Fruit fly (Drosophila melanogaster) whole organism, prepupa: Measurements from ENCODE around the gene CG43896.

ENCODE experiments used
- Blimp-1 ChIP-seq: fragments of 200-800 bp; sonication (Bioruptor generic); optimal IDR thresholded peaks from 3 replicates; lab custom pipeline; 2017; ENCODE audit warnings: missing biosample characterization, missing genetic modification characterization, mild to moderate bottlenecking, moderate library complexity, missing genetic modification reagents
- CG10631 ChIP-seq: fragments of 200-800 bp; sonication (Bioruptor generic); optimal IDR thresholded peaks from 2 replicates; lab custom pipeline; 2016; ENCODE audit warnings: missing biosample characterization, missing genetic modification characterization
- CG10669 ChIP-seq: fragments of 200-800 bp; sonication (Bioruptor generic); optimal IDR thresholded peaks from 3 replicates; lab custom pipeline; 2018; ENCODE audit warnings: missing biosample characterization, mild to moderate bottlenecking, missing genetic modification characterization, moderate library complexity
- CG11294 ChIP-seq: fragments of 200-800 bp; sonication (Bioruptor generic); IDR thresholded peaks from 2 replicates; pipeline ENCODE4 v1.3.6; 2022; ENCODE audit warnings: missing biosample characterization, missing genetic modification characterization
- CG11762 ChIP-seq: fragments of 200-800 bp; sonication (Bioruptor generic); optimal IDR thresholded peaks from 3 replicates; lab custom pipeline; 2016; ENCODE audit warnings: missing biosample characterization, missing genetic modification characterization; ENCODE audit not compliant: insufficient read depth
- CG11902 ChIP-seq: fragments of 200-800 bp; sonication (Bioruptor generic); optimal IDR thresholded peaks from 3 replicates; lab custom pipeline; 2016; ENCODE audit warnings: missing biosample characterization, missing genetic modification characterization
- CG15336 ChIP-seq: fragments of 200-800 bp; sonication (Bioruptor generic); IDR thresholded peaks from 2 replicates; pipeline ENCODE4 v1.3.6; 2022; ENCODE audit warnings: missing biosample characterization, missing genetic modification characterization
- CG1621 ChIP-seq: fragments of 200-800 bp; sonication (Bioruptor generic); optimal IDR thresholded peaks from 3 replicates; lab custom pipeline; 2018; ENCODE audit warnings: missing biosample characterization, mild to moderate bottlenecking, missing genetic modification characterization
- CG3032 ChIP-seq: fragments of 200-800 bp; optimal IDR thresholded peaks from 2 replicates; lab custom pipeline; 2019; ENCODE audit warnings: missing biosample characterization, mild to moderate bottlenecking, missing genetic modification characterization, moderate library complexity
- CG31627 ChIP-seq: fragments of 200-800 bp; sonication (Bioruptor generic); optimal IDR thresholded peaks from 3 replicates; lab custom pipeline; 2016; ENCODE audit warnings: missing biosample characterization, missing genetic modification characterization
- CG32006 ChIP-seq: fragments of 200-800 bp; sonication (Bioruptor generic); optimal IDR thresholded peaks from 3 replicates; lab custom pipeline; 2017; ENCODE audit warnings: missing biosample characterization, mild to moderate bottlenecking, missing genetic modification characterization
- CG34406 ChIP-seq: fragments of 200-800 bp; sonication (Bioruptor generic); optimal IDR thresholded peaks from 3 replicates; lab custom pipeline; 2016; ENCODE audit warnings: missing biosample characterization, missing genetic modification characterization
- CG3919 ChIP-seq: fragments of 200-800 bp; sonication (Bioruptor generic); optimal IDR thresholded peaks from 3 replicates; lab custom pipeline; 2016; ENCODE audit warnings: missing biosample characterization, missing genetic modification characterization
- CG4318 ChIP-seq: fragments of 200-800 bp; sonication (Bioruptor generic); optimal IDR thresholded peaks from 3 replicates; lab custom pipeline; 2017; ENCODE audit warnings: missing biosample characterization, mild to moderate bottlenecking, missing genetic modification characterization
- CG6163 ChIP-seq: fragments of 200-800 bp; sonication (Bioruptor generic); IDR thresholded peaks from 3 replicates; pipeline ENCODE4 v1.3.6; 2022; ENCODE audit warnings: missing biosample characterization, missing genetic modification characterization
- CG6276 ChIP-seq: fragments of 200-800 bp; sonication (Bioruptor generic); optimal IDR thresholded peaks from 2 replicates; lab custom pipeline; 2017; ENCODE audit warnings: missing biosample characterization, mild to moderate bottlenecking, missing genetic modification characterization
- CG6792 ChIP-seq: fragments of 200-800 bp; sonication (Bioruptor generic); optimal IDR thresholded peaks from 3 replicates; lab custom pipeline; 2016; ENCODE audit warnings: missing biosample characterization, missing genetic modification characterization
- CG6808 ChIP-seq: fragments of 200-800 bp; sonication (Bioruptor generic); optimal IDR thresholded peaks from 3 replicates; lab custom pipeline; 2017; ENCODE audit warnings: missing biosample characterization, missing genetic modification characterization, mild to moderate bottlenecking, moderate library complexity, missing genetic modification reagents
- CG6854 ChIP-seq: fragments of 200-800 bp; sonication (Bioruptor generic); optimal IDR thresholded peaks from 2 replicates; lab custom pipeline; 2017; ENCODE audit warnings: missing biosample characterization, mild to moderate bottlenecking, missing genetic modification characterization
- CG7368 ChIP-seq: fragments of 200-800 bp; sonication (Bioruptor generic); optimal IDR thresholded peaks from 3 replicates; lab custom pipeline; 2016; ENCODE audit warnings: missing biosample characterization, missing genetic modification characterization
- CG8119 ChIP-seq: fragments of 200-800 bp; sonication (Bioruptor generic); IDR thresholded peaks from 3 replicates; pipeline ENCODE4 v1.3.6; 2022; ENCODE audit warnings: missing biosample characterization, missing genetic modification characterization
- CG8319 ChIP-seq: fragments of 200-800 bp; sonication (Bioruptor generic); optimal IDR thresholded peaks from 3 replicates; lab custom pipeline; 2016; ENCODE audit warnings: missing biosample characterization, missing genetic modification characterization
- CG8632 ChIP-seq: fragments of 200-800 bp; sonication (Bioruptor generic); optimal IDR thresholded peaks from 3 replicates; lab custom pipeline; 2016; ENCODE audit warnings: missing biosample characterization, missing genetic modification characterization
- CG9139 ChIP-seq: fragments of 200-800 bp; sonication (Bioruptor generic); optimal IDR thresholded peaks from 3 replicates; lab custom pipeline; 2017; ENCODE audit warnings: missing biosample characterization, mild to moderate bottlenecking, missing genetic modification characterization
- Eip75B ChIP-seq: fragments of 200-800 bp; sonication (Bioruptor generic); optimal IDR thresholded peaks from 3 replicates; lab custom pipeline; 2016; ENCODE audit warnings: missing biosample characterization, missing genetic modification characterization
- Eip78C ChIP-seq: fragments of 200-800 bp; sonication (Bioruptor generic); peaks from one replicate; lab custom pipeline; 2016; ENCODE audit warnings: missing biosample characterization, missing genetic modification characterization
- Eip93F ChIP-seq: fragments of 200-800 bp; sonication (Bioruptor generic); optimal IDR thresholded peaks from 2 replicates; lab custom pipeline; 2016; ENCODE audit warnings: missing biosample characterization, mild to moderate bottlenecking, missing genetic modification characterization
- Ets21C ChIP-seq: fragments of 200-800 bp; sonication (Bioruptor generic); optimal IDR thresholded peaks from 3 replicates; lab custom pipeline; 2016; ENCODE audit warnings: missing biosample characterization, missing genetic modification characterization
- Ets96B ChIP-seq: fragments of 200-800 bp; optimal IDR thresholded peaks from 2 replicates; lab custom pipeline; 2019; ENCODE audit warnings: missing biosample characterization, mild to moderate bottlenecking, missing genetic modification characterization, moderate library complexity
- Gug ChIP-seq: fragments of 200-800 bp; sonication (Bioruptor generic); IDR thresholded peaks from 2 replicates; pipeline ENCODE4 v1.3.6; 2022; ENCODE audit warnings: missing biosample characterization, missing genetic modification characterization
- Hr38 ChIP-seq: sonication (Bioruptor generic); optimal IDR thresholded peaks from 2 replicates; lab custom pipeline; 2016; ENCODE audit warnings: missing biosample characterization, missing genetic modification characterization
- Hr39 ChIP-seq: fragments of 200-800 bp; sonication (Bioruptor generic); optimal IDR thresholded peaks from 2 replicates; lab custom pipeline; 2016; ENCODE audit warnings: missing biosample characterization, missing genetic modification characterization
- Hr4 ChIP-seq: fragments of 200-800 bp; sonication (Bioruptor generic); optimal IDR thresholded peaks from 3 replicates; lab custom pipeline; 2016; ENCODE audit warnings: missing biosample characterization, missing genetic modification characterization
- Lpt ChIP-seq: fragments of 200-800 bp; sonication (Bioruptor generic); optimal IDR thresholded peaks from 3 replicates; lab custom pipeline; 2016; ENCODE audit warnings: missing biosample characterization, missing genetic modification characterization
- Met ChIP-seq: fragments of 200-800 bp; sonication (Bioruptor generic); optimal IDR thresholded peaks from 3 replicates; lab custom pipeline; 2016; ENCODE audit warnings: missing biosample characterization, missing genetic modification characterization
- OdsH ChIP-seq: fragments of 200-800 bp; sonication (Bioruptor generic); optimal IDR thresholded peaks from 3 replicates; lab custom pipeline; 2016; ENCODE audit warnings: missing biosample characterization, missing genetic modification characterization
- Smox ChIP-seq: fragments of 200-800 bp; sonication (Bioruptor generic); optimal IDR thresholded peaks from 3 replicates; lab custom pipeline; 2016; ENCODE audit warnings: missing biosample characterization, missing genetic modification characterization
- Sox102F ChIP-seq: fragments of 200-800 bp; sonication (Bioruptor generic); optimal IDR thresholded peaks from 2 replicates; lab custom pipeline; 2016; ENCODE audit warnings: missing biosample characterization, mild to moderate bottlenecking, missing genetic modification characterization
- Sox14 ChIP-seq: fragments of 200-800 bp; sonication (Bioruptor generic); optimal IDR thresholded peaks from 3 replicates; lab custom pipeline; 2016; ENCODE audit warnings: missing biosample characterization, missing genetic modification characterization
- achi ChIP-seq: fragments of 200-800 bp; sonication (Bioruptor generic); optimal IDR thresholded peaks from 3 replicates; lab custom pipeline; 2016; ENCODE audit warnings: missing biosample characterization, missing genetic modification characterization
- cyc ChIP-seq: fragments of 200-800 bp; sonication (Bioruptor generic); optimal IDR thresholded peaks from 3 replicates; lab custom pipeline; 2016; ENCODE audit warnings: missing biosample characterization, missing genetic modification characterization
- dac ChIP-seq: fragments of 200-800 bp; sonication (Bioruptor generic); optimal IDR thresholded peaks from 2 replicates; lab custom pipeline; 2017; ENCODE audit warnings: missing biosample characterization, mild to moderate bottlenecking, missing genetic modification characterization
- dsx ChIP-seq: fragments of 200-800 bp; optimal IDR thresholded peaks from 3 replicates; lab custom pipeline; 2019; ENCODE audit warnings: missing biosample characterization, mild to moderate bottlenecking, missing genetic modification characterization, moderate library complexity; ENCODE audit not compliant: poor library complexity, severe bottlenecking
- esn ChIP-seq: fragments of 200-800 bp; sonication (Bioruptor generic); optimal IDR thresholded peaks from 2 replicates; lab custom pipeline; 2016; ENCODE audit warnings: missing biosample characterization, mild to moderate bottlenecking, missing genetic modification characterization, moderate library complexity
- fd85E ChIP-seq: fragments of 200-800 bp; sonication (Bioruptor generic); optimal IDR thresholded peaks from 3 replicates; lab custom pipeline; 2016; ENCODE audit warnings: missing biosample characterization, missing genetic modification characterization
- fkh ChIP-seq: fragments of 200-800 bp; sonication (Bioruptor generic); optimal IDR thresholded peaks from 3 replicates; lab custom pipeline; 2017; ENCODE audit warnings: missing biosample characterization, mild to moderate bottlenecking, missing genetic modification characterization, moderate library complexity
- net ChIP-seq: fragments of 200-800 bp; sonication (Bioruptor generic); optimal IDR thresholded peaks from 3 replicates; lab custom pipeline; 2016; ENCODE audit warnings: missing biosample characterization, missing genetic modification characterization
- pdm3 ChIP-seq: fragments of 200-800 bp; sonication (Bioruptor generic); optimal IDR thresholded peaks from 3 replicates; lab custom pipeline; 2016; ENCODE audit warnings: missing biosample characterization, missing genetic modification characterization
- spab ChIP-seq: fragments of 200-800 bp; sonication (Bioruptor generic); optimal IDR thresholded peaks from 2 replicates; lab custom pipeline; 2017; ENCODE audit warnings: missing biosample characterization, mild to moderate bottlenecking, missing genetic modification characterization, missing genetic modification reagents
- ss ChIP-seq, 2 experiments: fragments of 200-800 bp; sonication (Bioruptor generic); optimal IDR thresholded peaks; 2 replicates in 1 of 2; 3 replicates in 1 of 2; lab custom pipeline; 2017 to 2018; ENCODE audit warnings: mild to moderate bottlenecking in 2 of 2, missing biosample characterization in 2 of 2, missing genetic modification characterization in 2 of 2, moderate library complexity in 1 of 2
- topi ChIP-seq: fragments of 200-800 bp; sonication (Bioruptor generic); optimal IDR thresholded peaks from 3 replicates; lab custom pipeline; 2016; ENCODE audit warnings: missing biosample characterization, missing genetic modification characterization
- vri ChIP-seq: fragments of 200-800 bp; sonication (Bioruptor generic); optimal IDR thresholded peaks from 3 replicates; lab custom pipeline; 2016; ENCODE audit warnings: missing biosample characterization, mild to moderate bottlenecking, missing genetic modification characterization

Gene CG43896

DNA sequence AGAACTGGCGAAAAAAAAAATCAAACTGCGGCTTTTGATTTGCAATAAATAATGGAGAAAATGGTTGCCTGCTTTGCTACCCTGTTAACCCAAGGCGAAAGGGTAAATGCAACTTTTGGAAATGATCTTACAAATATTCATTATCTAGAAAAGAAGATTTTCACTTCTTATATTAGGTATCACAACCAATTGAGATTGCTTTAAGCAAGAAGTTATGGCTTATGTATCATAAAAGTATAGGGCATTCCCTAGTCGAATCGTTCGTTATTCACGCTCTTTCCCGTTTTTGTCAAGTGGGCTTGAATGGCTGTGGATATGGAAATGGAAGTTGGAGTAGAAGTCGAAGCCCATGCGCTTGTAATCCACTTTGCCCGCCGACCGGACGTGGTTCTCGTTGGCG is 54.6 kb downstream of the CG43896 start:
- TF ChIP-seq topi (GFP tag; lab: Kevin White, UChicago) (peak; percentile 65), Eip78C (GFP tag; lab: Kevin White, UChicago) (peak; percentile 80), CG3919 (GFP tag; lab: Kevin White, UChicago) (peak; percentile 81), CG6808 (GFP tag; lab: Kevin White, UChicago) (peak; percentile 58), CG7368 (GFP tag; lab: Kevin White, UChicago) (peak; percentile 64), CG9139 (GFP tag; lab: Kevin White, UChicago) (peak; percentile 15), CG34406 (GFP tag; lab: Kevin White, UChicago) (peak; percentile 29), achi (GFP tag; lab: Kevin White, UChicago) (peak; percentile 56), CG10631 (GFP tag; lab: Kevin White, UChicago) (peak; percentile 51), Ets21C (no peak), Blimp-1 (GFP tag; lab: Kevin White, UChicago) (no peak), fkh (GFP tag; lab: Kevin White, UChicago) (no peak), CG6276 (peak; percentile 49), Hr4 (GFP tag; lab: Kevin White, UChicago) (peak; percentile 41), esn (GFP tag; lab: Kevin White, UChicago) (peak; percentile 42), Lpt (GFP tag; lab: Kevin White, UChicago) (peak; percentile 66), Eip93F (GFP tag; lab: Kevin White, UChicago) (no peak), Eip75B (GFP tag; lab: Kevin White, UChicago) (peak; percentile 51), CG32006 (GFP tag; lab: Kevin White, UChicago) (peak; percentile 69), dac (GFP tag; lab: Kevin White, UChicago) (no peak), CG8319 (GFP tag; lab: Kevin White, UChicago) (peak; percentile 48), Ets96B (tag; lab: Kevin White, UChicago) (peak; percentile 77), Hr38 (GFP tag; lab: Kevin White, UChicago) (no peak), Sox102F (GFP tag; lab: Kevin White, UChicago) (peak; percentile 10), CG6854 (no peak), CG1621 (tag; lab: Kevin White, UChicago) (peak; percentile 46), spab (GFP tag; lab: Kevin White, UChicago) (peak; percentile 58), Hr39 (GFP tag; lab: Kevin White, UChicago) (peak; percentile 44), dsx (GFP tag; lab: Kevin White, UChicago) (no peak), CG31627 (peak; percentile 43), ss (GFP tag; optimal IDR thresholded peaks at IDR 0.05; lab: Kevin White, UChicago) (no peak), CG3032 (tag; lab: Kevin White, UChicago) (peak; percentile 72), CG11902 (GFP tag; lab: Kevin White, UChicago) (peak; percentile 55), OdsH (peak; percentile 62), CG10669 (GFP tag; lab: Kevin White, UChicago) (peak; percentile 84), CG6163 (peak; percentile 79), CG6792 (GFP tag; lab: Kevin White, UChicago) (peak; percentile 27), CG11762 (GFP tag; lab: Kevin White, UChicago) (peak; percentile 65), CG11294 (no peak), Met (GFP tag; lab: Kevin White, UChicago) (peak; percentile 54), cyc (peak; percentile 69), pdm3 (peak; percentile 54), Smox (GFP tag; lab: Kevin White, UChicago) (no peak), CG15336 (peak; percentile 70), CG8119 (GFP tag; lab: Robert Waterston, UW) (peak; percentile 65; the same call in 2 of the 3 replicates), CG4318 (GFP tag; lab: Kevin White, UChicago) (peak; percentile 18), vri (GFP tag; lab: Kevin White, UChicago) (no peak), CG8632 (GFP tag; lab: Kevin White, UChicago) (peak; percentile 45), Gug (GFP tag; lab: Robert Waterston, UW) (peak; percentile 58), fd85E (GFP tag; lab: Kevin White, UChicago) (no peak), Sox14 (GFP tag; lab: Kevin White, UChicago) (peak; percentile 53), net (GFP tag; lab: Kevin White, UChicago) (peak; percentile 51)
